Worm (Caenorhabditis elegans) whole organism, L1 larva: ENCODE results near the gene W05B10.4.

Source experiments
- C04F5.9 ChIP-seq: sonication (generic microtip); optimal IDR thresholded peaks from 2 replicates; lab custom pipeline; 2016; ENCODE audit warnings: missing genetic modification characterization, missing compliant biosample characterization
- alr-1 ChIP-seq: fragments of 200-800 bp; sonication (Bioruptor generic); optimal IDR thresholded peaks from 2 replicates; lab custom pipeline; 2018; ENCODE audit warnings: borderline replicate concordance, mild to moderate bottlenecking, missing genetic modification characterization, missing compliant biosample characterization
- ceh-8 ChIP-seq: fragments of 200-800 bp; sonication (Bioruptor generic); optimal IDR thresholded peaks from 2 replicates; lab custom pipeline; 2018; ENCODE audit warnings: mild to moderate bottlenecking, missing genetic modification characterization, moderate library complexity, missing compliant biosample characterization
- dpl-1 ChIP-seq, 3 experiments: fragments of 150-350 bp in 2 of 3; sonication (generic microtip) in 1 of 3; optimal IDR thresholded peaks; 2 replicates each; lab custom pipeline; 2014 to 2017; ENCODE audit warnings: missing biosample characterization in 3 of 3, missing genetic modification characterization in 3 of 3, missing genetic modification reagents in 3 of 3
- dsc-1 ChIP-seq: sonication (generic microtip); optimal IDR thresholded peaks from 2 replicates; lab custom pipeline; 2016; ENCODE audit warnings: mild to moderate bottlenecking, missing genetic modification characterization, missing compliant biosample characterization
- efl-1 ChIP-seq, 4 experiments: fragments of 150-350 bp; optimal IDR thresholded peaks in 3 of 4; peaks in 1 of 4; 1 replicate in 1 of 4; 2 replicates in 3 of 4; lab custom pipeline; 2014; ENCODE audit warnings: missing biosample characterization in 2 of 4, missing genetic modification characterization in 2 of 4, missing genetic modification reagents in 2 of 4
- egl-27 ChIP-seq, 2 experiments: fragments of 150-350 bp in 1 of 2; sonication (generic microtip); optimal IDR thresholded peaks; 3 replicates each; lab custom pipeline; 2017 to 2018; ENCODE audit warnings: missing biosample characterization in 2 of 2, missing genetic modification characterization in 2 of 2, missing genetic modification reagents in 2 of 2
- fkh-4 ChIP-seq: sonication (generic microtip); optimal IDR thresholded peaks from 2 replicates; lab custom pipeline; 2016; ENCODE audit warnings: missing compliant biosample characterization, missing genetic modification characterization, borderline replicate concordance
- grh-1 ChIP-seq: fragments of 200-800 bp; sonication (Bioruptor generic); IDR thresholded peaks from 2 replicates; pipeline ENCODE4 v1.3.6; 2022; ENCODE audit warnings: missing genetic modification reagents, missing genetic modification characterization, missing compliant biosample characterization
- hlh-4 ChIP-seq: sonication (generic microtip); optimal IDR thresholded peaks from 2 replicates; lab custom pipeline; 2016; ENCODE audit warnings: mild to moderate bottlenecking, missing genetic modification characterization, missing compliant biosample characterization
- isw-1 ChIP-seq: fragments of 200-800 bp; sonication (Bioruptor generic); IDR thresholded peaks from 2 replicates; pipeline ENCODE4 v1.3.6; 2022; ENCODE audit warnings: missing genetic modification characterization, missing compliant biosample characterization
- jun-1 ChIP-seq: fragments of 150-350 bp; optimal IDR thresholded peaks from 2 replicates; lab custom pipeline; 2014; ENCODE audit warnings: missing biosample characterization, missing genetic modification reagents, missing genetic modification characterization
- lin-35 ChIP-seq, 2 experiments: fragments of 150-350 bp; optimal IDR thresholded peaks; 2 replicates each; lab custom pipeline; 2014; ENCODE audit warnings: missing biosample characterization in 2 of 2, missing genetic modification characterization in 2 of 2, missing genetic modification reagents in 2 of 2
- lin-39 ChIP-seq: fragments of 150-350 bp; optimal IDR thresholded peaks from 2 replicates; lab custom pipeline; 2014; ENCODE audit warnings: missing biosample characterization, missing genetic modification reagents, missing genetic modification characterization
- lir-3 ChIP-seq: sonication (generic microtip); optimal IDR thresholded peaks from 2 replicates; lab custom pipeline; 2016; ENCODE audit warnings: mild to moderate bottlenecking, missing genetic modification characterization, moderate library complexity, missing compliant biosample characterization; ENCODE audit not compliant: poor library complexity
- lsy-2 ChIP-seq, 2 experiments: fragments of 150-350 bp; optimal IDR thresholded peaks; 2 replicates each; lab custom pipeline; 2014; ENCODE audit warnings: missing biosample characterization in 2 of 2, missing genetic modification characterization in 2 of 2
- mef-2 ChIP-seq: fragments of 150-350 bp; optimal IDR thresholded peaks from 2 replicates; lab custom pipeline; 2014; ENCODE audit warnings: missing biosample characterization, missing genetic modification characterization
- mep-1 ChIP-seq: fragments of 150-350 bp; optimal IDR thresholded peaks from 2 replicates; lab custom pipeline; 2014; ENCODE audit warnings: missing biosample characterization, missing genetic modification characterization
- nhr-237 ChIP-seq: fragments of 150-350 bp; optimal IDR thresholded peaks from 2 replicates; lab custom pipeline; 2014; ENCODE audit warnings: missing biosample characterization, missing genetic modification characterization
- nhr-47 ChIP-seq: sonication (generic microtip); optimal IDR thresholded peaks from 2 replicates; lab custom pipeline; 2016; ENCODE audit warnings: mild to moderate bottlenecking, missing genetic modification characterization, moderate library complexity, missing compliant biosample characterization
- nhr-76 ChIP-seq: sonication (generic microtip); optimal IDR thresholded peaks from 2 replicates; lab custom pipeline; 2017; ENCODE audit warnings: missing biosample characterization, missing genetic modification characterization
- nhr-77 ChIP-seq: fragments of 150-350 bp; optimal IDR thresholded peaks from 2 replicates; lab custom pipeline; 2014; ENCODE audit warnings: missing biosample characterization, missing genetic modification characterization
- nhr-85 ChIP-seq: sonication (generic microtip); peaks from one replicate; lab custom pipeline; 2016; ENCODE audit warnings: missing genetic modification characterization, inconsistent platforms, missing compliant biosample characterization
- pag-3 ChIP-seq: sonication (generic microtip); optimal IDR thresholded peaks from 2 replicates; lab custom pipeline; 2017; ENCODE audit warnings: missing genetic modification characterization, mild to moderate bottlenecking, missing compliant biosample characterization, antibody characterized with exemption, borderline replicate concordance; ENCODE audit not compliant: insufficient read depth
- pax-3 ChIP-seq: fragments of 200-800 bp; sonication (Bioruptor generic); optimal IDR thresholded peaks from 2 replicates; lab custom pipeline; 2018; ENCODE audit warnings: mild to moderate bottlenecking, missing genetic modification characterization, moderate library complexity, missing compliant biosample characterization
- sup-37 ChIP-seq: fragments of 200-800 bp; sonication (Bioruptor generic); optimal IDR thresholded peaks from 2 replicates; lab custom pipeline; 2018; ENCODE audit warnings: mild to moderate bottlenecking, missing genetic modification characterization, missing compliant biosample characterization
- swsn-7 ChIP-seq: sonication (generic microtip); optimal IDR thresholded peaks from 2 replicates; lab custom pipeline; 2016; ENCODE audit warnings: missing genetic modification characterization, missing compliant biosample characterization
- unc-30 ChIP-seq: sonication (generic microtip); optimal IDR thresholded peaks from 2 replicates; lab custom pipeline; 2017; ENCODE audit warnings: missing biosample characterization, missing genetic modification characterization
- zag-1 ChIP-seq: fragments of 150-350 bp; optimal IDR thresholded peaks from 2 replicates; lab custom pipeline; 2014; ENCODE audit warnings: missing biosample characterization, missing genetic modification characterization

W05B10.4 gene

DNA sequence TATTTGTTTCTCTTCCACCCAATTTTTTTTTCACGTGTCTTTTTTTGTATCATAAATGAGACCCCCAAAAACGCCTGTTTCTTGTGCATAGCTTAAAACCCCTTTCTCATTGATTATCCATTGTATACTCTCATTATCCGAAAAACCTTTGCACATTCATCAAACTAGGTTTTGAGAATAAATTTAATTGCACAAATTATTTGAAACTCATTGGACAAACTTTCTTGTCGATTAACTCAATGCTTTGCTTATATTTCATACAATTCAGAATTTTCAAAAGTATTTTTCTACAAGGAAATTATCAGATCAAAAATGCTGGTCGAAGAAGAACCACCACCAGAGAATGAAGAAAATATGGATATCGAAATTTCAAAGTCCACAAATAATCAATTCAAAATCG, 36.1 kb downstream of the W05B10.4 start, which contains the start of gene R11D1.1:
Gene R11D1.1 (plus strand): TSS at position 301 of the 400 bp plus-strand sequence.
- TF ChIP-seq lir-3 (tag; lab: Kevin White, UChicago) (no peak), nhr-85 (tag; lab: Kevin White, UChicago) (no peak), alr-1 (no peak), egl-27 (tag; optimal IDR thresholded peaks at IDR 0.05; lab: Kevin White, UChicago) (no peak), lin-35 (GFP tag; optimal IDR thresholded peaks at IDR 0.05; lab: Kevin White, UChicago) (no peak)

DNA sequence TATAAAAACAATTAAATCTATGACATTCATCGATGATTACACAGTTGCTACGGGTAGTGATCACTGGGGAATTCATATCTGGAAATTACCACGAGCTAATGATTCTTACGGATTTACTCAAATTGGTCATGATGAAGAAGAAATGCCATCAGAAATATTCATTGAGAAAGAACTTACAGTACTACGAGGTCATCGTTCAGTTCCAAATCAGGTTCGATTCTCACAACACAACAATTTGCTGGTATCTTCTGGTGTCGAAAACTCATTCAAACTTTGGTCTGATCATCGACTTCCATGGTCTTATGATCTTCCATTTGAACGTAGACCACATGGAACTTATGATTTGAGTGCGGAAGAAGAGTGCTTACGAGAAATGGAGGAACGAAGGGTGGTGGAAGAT, 38.5 kb downstream of the W05B10.4 start:
- TF ChIP-seq grh-1 (GFP tag; lab: Robert Waterston, UW) (no peak), efl-1 (optimal IDR thresholded peaks at IDR 0.05; lab: Kevin White, UChicago) (no peak), efl-1 (GFP tag; optimal IDR thresholded peaks at IDR 0.05 in 1 of 2; lab: Kevin White, UChicago) (peak in 1 of 2 experiments; percentile 65)

DNA sequence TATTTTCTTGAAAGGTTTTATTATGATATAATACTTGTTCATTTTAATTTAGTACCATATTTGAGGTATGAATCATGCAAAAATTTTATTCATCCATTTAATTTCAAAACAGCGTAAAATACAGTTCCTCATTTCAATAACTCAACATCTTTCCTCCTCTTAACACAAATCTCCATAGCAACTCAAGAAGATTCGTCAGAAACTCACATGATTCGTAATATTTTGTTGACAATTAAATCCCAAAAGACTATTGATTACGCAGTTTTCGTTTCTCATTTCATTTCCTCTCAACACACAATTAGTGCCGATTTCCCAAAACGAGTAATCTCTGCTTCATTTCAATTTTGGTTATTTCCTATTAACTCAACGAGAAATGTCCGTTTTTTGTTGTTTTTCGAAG, 40.3 kb downstream of the W05B10.4 start, which contains the start of gene R11D1.2:
Gene R11D1.2 (plus strand): TSS at position 301 of the 400 bp plus-strand sequence.
- TF ChIP-seq nhr-77 (tag; lab: Kevin White, UChicago) (no peak), jun-1 (tag; lab: Kevin White, UChicago) (no peak), ceh-8 (GFP tag; lab: Kevin White, UChicago) (peak; percentile 1), zag-1 (tag; lab: Kevin White, UChicago) (no peak), pag-3 (tag; lab: Kevin White, UChicago) (no peak), mef-2 (tag; lab: Kevin White, UChicago) (no peak), efl-1 (optimal IDR thresholded peaks at IDR 0.05; lab: Kevin White, UChicago) (no peak), efl-1 (GFP tag; optimal IDR thresholded peaks at IDR 0.05 in 1 of 2; lab: Kevin White, UChicago) (peak in 1 of 2 experiments; percentile 77), unc-30 (tag; lab: Kevin White, UChicago) (no peak), lin-39 (tag; lab: Kevin White, UChicago) (no peak), nhr-85 (tag; lab: Kevin White, UChicago) (no peak)

DNA sequence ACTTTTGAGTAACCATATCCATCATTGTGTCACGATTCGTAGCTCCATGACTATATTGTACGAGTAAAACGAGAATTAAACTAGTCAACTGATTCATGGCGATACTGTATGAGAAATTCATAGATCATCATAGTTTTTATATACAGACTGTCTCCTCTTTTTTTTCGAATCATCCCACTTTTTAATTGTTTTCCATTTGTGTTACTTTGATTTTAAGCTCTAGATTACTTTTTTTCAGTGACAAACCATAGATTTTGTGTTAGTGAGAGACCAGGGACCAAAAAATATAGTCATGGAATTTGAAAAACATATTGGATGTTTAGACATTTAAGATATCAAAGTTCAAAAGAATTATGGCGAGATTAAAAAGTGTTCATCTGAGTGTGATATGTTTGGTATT, 44.0 kb downstream of the W05B10.4 start, which contains the start of gene R11D1.3:
Gene R11D1.3 (minus strand): TSS at position 101 of the 400 bp plus-strand sequence.
- TF ChIP-seq pax-3 (tag; lab: Kevin White, UChicago) (no peak), alr-1 (no peak), dpl-1 (GFP tag; optimal IDR thresholded peaks at IDR 0.05; lab: Kevin White, UChicago) (no peak), sup-37 (no peak), lsy-2 (tag; optimal IDR thresholded peaks at IDR 0.05; lab: Kevin White, UChicago) (no peak), hlh-4 (no peak), nhr-76 (no peak)
- TF ChIP-seq, all 84 proteins: peak for 0

DNA sequence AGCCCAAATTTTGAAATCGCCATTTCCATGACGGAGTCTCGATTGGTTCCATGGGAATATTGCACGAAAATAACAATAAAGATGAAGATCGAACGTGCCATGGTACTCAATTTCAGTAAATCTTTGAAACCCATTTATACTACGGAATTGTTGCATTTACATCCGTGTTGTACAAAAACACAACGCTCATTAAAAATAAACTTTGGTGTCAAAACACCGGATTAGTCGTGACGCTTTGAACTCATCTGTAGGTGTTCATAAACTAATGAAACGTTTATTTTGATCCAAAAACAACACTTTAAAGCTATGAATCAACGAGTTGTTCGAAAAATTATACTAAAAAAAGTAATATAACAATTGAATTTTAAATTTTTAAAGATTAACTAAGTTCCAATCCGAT, 46.1 kb downstream of the W05B10.4 start, which contains the start of gene R11D1.4:
Gene R11D1.4 (minus strand): TSS at position 101 of the 400 bp plus-strand sequence.
- TF ChIP-seq isw-1 (GFP tag; lab: Robert Waterston, UW) (no peak), C04F5.9 (tag; lab: Kevin White, UChicago) (no peak), nhr-47 (tag; lab: Kevin White, UChicago) (no peak), swsn-7 (no peak), grh-1 (GFP tag; lab: Robert Waterston, UW) (no peak), dsc-1 (tag; lab: Kevin White, UChicago) (no peak), mep-1 (tag; lab: Kevin White, UChicago) (no peak), efl-1 (optimal IDR thresholded peaks at IDR 0.05; lab: Kevin White, UChicago) (no peak), efl-1 (GFP tag; optimal IDR thresholded peaks at IDR 0.05 in 1 of 2; lab: Kevin White, UChicago) (no peak), fkh-4 (no peak)

DNA sequence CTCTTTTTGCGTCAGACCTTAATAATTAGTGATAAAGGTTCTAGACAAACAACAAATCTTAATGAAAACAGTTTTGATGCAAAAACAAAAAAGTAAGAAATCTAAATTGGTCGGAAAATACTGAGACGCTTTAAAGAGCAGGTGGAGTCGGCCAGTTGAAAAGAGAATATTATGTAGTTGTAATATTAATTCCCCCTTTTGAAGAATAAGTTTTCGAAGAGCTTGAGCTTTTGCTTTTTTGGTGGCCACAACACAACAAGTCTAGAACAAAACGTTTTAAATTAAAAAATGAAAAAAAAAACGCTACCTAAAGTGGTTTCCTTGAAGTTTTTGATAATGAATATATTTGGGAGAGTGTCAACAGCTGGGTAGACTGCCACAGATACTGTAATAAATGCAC, 48.4 kb downstream of the W05B10.4 start, which contains the start of gene str-178:
Gene str-178 (minus strand): TSS at position 101 of the 400 bp plus-strand sequence.
- no peak for TF ChIP-seq nhr-76
- TF ChIP-seq nhr-237 (tag; lab: Kevin White, UChicago) = no peak
